Fruit fly (Drosophila melanogaster): Measurements from ENCODE around the gene CG7208.
A peak's percentile ranks its signal among the peaks of the same experiment; 100 is the strongest.

The CG7208 gene

dm6 chr3R:18183244-18183643, 2.3 kb downstream of the CG7208 start, which contains the start of gene cdm (continued):
- TF ChIP-seq vfl (GFP tag; optimal IDR thresholded peaks at IDR 0.05) (no peak), CG30431 (GFP tag; optimal IDR thresholded peaks at IDR 0.05) (no peak), CG31224 (GFP tag; IDR thresholded peaks at IDR 0.05) (no peak), Atf3 (GFP tag; optimal IDR thresholded peaks at IDR 0.05) (no peak), wdn (GFP tag; IDR thresholded peaks at IDR 0.05) (no peak), Neu2 (GFP tag; optimal IDR thresholded peaks at IDR 0.05; ENCODE audit: borderline replicate concordance) (no peak), Fer2 (tag; optimal IDR thresholded peaks at IDR 0.05) (no peak), Dll (GFP tag; IDR thresholded peaks at IDR 0.05; ENCODE audit: partially characterized antibody) (no peak), ken (GFP tag; IDR thresholded peaks at IDR 0.05) (0 out of 3 replicates have a peak, but pooled peaks have one; percentile 32), sim (GFP tag; IDR thresholded peaks at IDR 0.05) (no peak), CG6791 (GFP tag; IDR thresholded peaks at IDR 0.05; ENCODE audit: partially characterized antibody) (no peak), fd64A (GFP tag; optimal IDR thresholded peaks at IDR 0.05) (no peak), gce (GFP tag; IDR thresholded peaks at IDR 0.05) (no peak), repo (GFP tag; optimal IDR thresholded peaks at IDR 0.05) (no peak), CG11093 (GFP tag; IDR thresholded peaks at IDR 0.05) (no peak), ranshi (GFP tag; IDR thresholded peaks at IDR 0.05) (no peak), CG8388 (GFP tag; optimal IDR thresholded peaks at IDR 0.05) (no peak), CG5953 (GFP tag; IDR thresholded peaks at IDR 0.05) (no peak), z (GFP tag; IDR thresholded peaks at IDR 0.05) (0 out of 3 replicates have a peak, but pooled peaks have one; percentile 35), CG12236 (GFP tag; optimal IDR thresholded peaks at IDR 0.05) (no peak), Atf-2 (GFP tag; optimal IDR thresholded peaks at IDR 0.05) (no peak), sna (GFP tag; IDR thresholded peaks at IDR 0.05; ENCODE audit: partially characterized antibody) (peak; percentile 27; the same call in 1 of the 2 replicates), CG11398 (GFP tag; optimal IDR thresholded peaks at IDR 0.05) (no peak), CG14014 (GFP tag; IDR thresholded peaks at IDR 0.05) (no peak), hb (GFP tag; IDR thresholded peaks at IDR 0.05; ENCODE audit: partially characterized antibody) (no peak), Myb (GFP tag; optimal IDR thresholded peaks at IDR 0.05) (no peak), CG2199 (GFP tag; IDR thresholded peaks at IDR 0.05) (0 out of 3 replicates have a peak, but pooled peaks have one; percentile 37), wor (GFP tag; IDR thresholded peaks at IDR 0.05) (no peak), HmgD (GFP tag; optimal IDR thresholded peaks at IDR 0.05) (no peak), ase (GFP tag; IDR thresholded peaks at IDR 0.05) (no peak), CG10654 (GFP tag; optimal IDR thresholded peaks at IDR 0.05) (no peak), CG14667 (GFP tag; IDR thresholded peaks at IDR 0.05) (no peak), CG10959 (GFP tag; IDR thresholded peaks at IDR 0.05) (no peak), CG17186 (GFP tag; optimal IDR thresholded peaks at IDR 0.05) (peak; percentile 19), mirr (GFP tag; optimal IDR thresholded peaks at IDR 0.05) (no peak), CG9797 (GFP tag; optimal IDR thresholded peaks at IDR 0.05) (peak; percentile 84), aop (GFP tag; IDR thresholded peaks at IDR 0.05) (no peak), shn (GFP tag; optimal IDR thresholded peaks at IDR 0.05) (no peak), pho (GFP tag; optimal IDR thresholded peaks at IDR 0.05) (no peak), CG4424 (GFP tag; optimal IDR thresholded peaks at IDR 0.05) (no peak), Atf6 (GFP tag; IDR thresholded peaks at IDR 0.05) (no peak), trem (tag; optimal IDR thresholded peaks at IDR 0.05) (peak; percentile 35), CG8924 (tag; optimal IDR thresholded peaks at IDR 0.05) (no peak), pzg (GFP tag; optimal IDR thresholded peaks at IDR 0.05) (peak; percentile 73), E2f2 (GFP tag; IDR thresholded peaks at IDR 0.05) (peak; percentile 88), D (optimal IDR thresholded peaks at IDR 0.05) (no peak), D (GFP tag; optimal IDR thresholded peaks at IDR 0.05) (no peak), caup (GFP tag; optimal IDR thresholded peaks at IDR 0.05; ENCODE audit: severe bottlenecking) (no peak), CG11085 (GFP tag; IDR thresholded peaks at IDR 0.05) (no peak), CG10431 (GFP tag; optimal IDR thresholded peaks at IDR 0.05) (no peak), tio (GFP tag; optimal IDR thresholded peaks at IDR 0.05) (no peak), Taf1 (GFP tag; IDR thresholded peaks at IDR 0.05) (no peak), Rx (GFP tag; IDR thresholded peaks at IDR 0.05) (no peak)
